Worm (Caenorhabditis elegans) whole organism, L1 larva: ENCODE data around the gene T05B9.2.

ENCODE experiments used
- C04F5.9 ChIP-seq: sonication (generic microtip); optimal IDR thresholded peaks from 2 replicates; lab custom pipeline; 2016; ENCODE audit warnings: missing genetic modification characterization, missing compliant biosample characterization
- C16A3.4 ChIP-seq: fragments of 150-350 bp; optimal IDR thresholded peaks from 2 replicates; lab custom pipeline; 2014; ENCODE audit warnings: missing biosample characterization, missing genetic modification characterization
- C34B4.2 ChIP-seq: sonication (generic microtip); optimal IDR thresholded peaks from 2 replicates; lab custom pipeline; 2017; ENCODE audit warnings: mild to moderate bottlenecking, missing genetic modification characterization, missing compliant biosample characterization
- F16B12.6 ChIP-seq: fragments of 150-350 bp; optimal IDR thresholded peaks from 2 replicates; lab custom pipeline; 2014; ENCODE audit warnings: missing biosample characterization, missing genetic modification characterization
- Y116A8C.19 ChIP-seq: sonication (generic microtip); optimal IDR thresholded peaks from 2 replicates; lab custom pipeline; 2016; ENCODE audit warnings: missing compliant biosample characterization, missing genetic modification characterization, borderline replicate concordance
- aly-2 ChIP-seq: fragments of 150-350 bp; optimal IDR thresholded peaks from 2 replicates; lab custom pipeline; 2014; ENCODE audit warnings: missing biosample characterization, missing genetic modification characterization
- ama-1 ChIP-seq: fragments of 150-350 bp; optimal IDR thresholded peaks from 2 replicates; lab custom pipeline; 2014
- ceh-82 ChIP-seq, 3 experiments: fragments of 150-350 bp in 1 of 3; sonication (generic microtip) in 2 of 3; optimal IDR thresholded peaks; 2 replicates each; lab custom pipeline; 2014 to 2017; ENCODE audit warnings: missing biosample characterization in 3 of 3, missing genetic modification characterization in 3 of 3
- ceh-88 ChIP-seq: fragments of 200-800 bp; sonication (Bioruptor generic); IDR thresholded peaks from 2 replicates; pipeline ENCODE4 v1.3.6; 2022; ENCODE audit warnings: missing genetic modification characterization, missing compliant biosample characterization
- ceh-90 ChIP-seq: sonication (generic microtip); optimal IDR thresholded peaks from 2 replicates; lab custom pipeline; 2016; ENCODE audit warnings: missing genetic modification characterization, missing compliant biosample characterization
- ces-1 ChIP-seq: fragments of 150-350 bp; optimal IDR thresholded peaks from 2 replicates; lab custom pipeline; 2014; ENCODE audit warnings: missing biosample characterization, missing genetic modification reagents, missing genetic modification characterization
- dpl-1 ChIP-seq, 3 experiments: fragments of 150-350 bp in 2 of 3; sonication (generic microtip) in 1 of 3; optimal IDR thresholded peaks; 2 replicates each; lab custom pipeline; 2014 to 2017; ENCODE audit warnings: missing biosample characterization in 3 of 3, missing genetic modification characterization in 3 of 3, missing genetic modification reagents in 3 of 3
- dsc-1 ChIP-seq: sonication (generic microtip); optimal IDR thresholded peaks from 2 replicates; lab custom pipeline; 2016; ENCODE audit warnings: mild to moderate bottlenecking, missing genetic modification characterization, missing compliant biosample characterization
- efl-1 ChIP-seq, 4 experiments: fragments of 150-350 bp; optimal IDR thresholded peaks in 3 of 4; peaks in 1 of 4; 1 replicate in 1 of 4; 2 replicates in 3 of 4; lab custom pipeline; 2014; ENCODE audit warnings: missing biosample characterization in 2 of 4, missing genetic modification characterization in 2 of 4, missing genetic modification reagents in 2 of 4
- elt-2 ChIP-seq: sonication (generic microtip); optimal IDR thresholded peaks from 2 replicates; lab custom pipeline; 2016; ENCODE audit warnings: missing genetic modification characterization, mild to moderate bottlenecking, inconsistent platforms, missing compliant biosample characterization, missing genetic modification reagents
- ets-5 ChIP-seq: fragments of 200-800 bp; sonication (Bioruptor generic); IDR thresholded peaks from 2 replicates; pipeline ENCODE4 v1.3.6; 2022; ENCODE audit warnings: missing genetic modification characterization, missing compliant biosample characterization
- fkh-8 ChIP-seq: sonication (generic microtip); optimal IDR thresholded peaks from 2 replicates; lab custom pipeline; 2016; ENCODE audit warnings: mild to moderate bottlenecking, missing genetic modification characterization, missing compliant biosample characterization
- fos-1 ChIP-seq: fragments of 150-350 bp; optimal IDR thresholded peaks from 2 replicates; lab custom pipeline; 2014; ENCODE audit warnings: missing biosample characterization, missing genetic modification characterization
- grh-1 ChIP-seq: fragments of 200-800 bp; sonication (Bioruptor generic); IDR thresholded peaks from 2 replicates; pipeline ENCODE4 v1.3.6; 2022; ENCODE audit warnings: missing genetic modification reagents, missing genetic modification characterization, missing compliant biosample characterization
- hlh-17 ChIP-seq: fragments of 200-800 bp; sonication (Bioruptor generic); optimal IDR thresholded peaks from 2 replicates; lab custom pipeline; 2018; ENCODE audit warnings: missing genetic modification characterization, mild to moderate bottlenecking, missing compliant biosample characterization, moderate library complexity, borderline replicate concordance
- hlh-4 ChIP-seq: sonication (generic microtip); optimal IDR thresholded peaks from 2 replicates; lab custom pipeline; 2016; ENCODE audit warnings: mild to moderate bottlenecking, missing genetic modification characterization, missing compliant biosample characterization
- lin-14 ChIP-seq: fragments of 200-800 bp; sonication (Bioruptor generic); optimal IDR thresholded peaks from 2 replicates; lab custom pipeline; 2018; ENCODE audit warnings: mild to moderate bottlenecking, missing genetic modification characterization, moderate library complexity, missing compliant biosample characterization
- lin-15B ChIP-seq: fragments of 150-350 bp; sonication (generic microtip); optimal IDR thresholded peaks from 3 replicates; lab custom pipeline; 2014; ENCODE audit warnings: missing biosample characterization, missing genetic modification characterization
- mab-9 ChIP-seq: fragments of 200-800 bp; sonication (Bioruptor generic); IDR thresholded peaks from 2 replicates; pipeline ENCODE4 v1.3.6; 2022; ENCODE audit warnings: missing genetic modification reagents, missing genetic modification characterization, missing compliant biosample characterization
- mdl-1 ChIP-seq, 2 experiments: fragments of 150-350 bp; optimal IDR thresholded peaks; 2 replicates each; lab custom pipeline; 2014 to 2017; ENCODE audit warnings: missing biosample characterization in 2 of 2, missing genetic modification characterization in 2 of 2, inconsistent platforms in 1 of 2
- mep-1 ChIP-seq: fragments of 150-350 bp; optimal IDR thresholded peaks from 2 replicates; lab custom pipeline; 2014; ENCODE audit warnings: missing biosample characterization, missing genetic modification characterization
- nhr-12 ChIP-seq: sonication (generic microtip); optimal IDR thresholded peaks from 2 replicates; lab custom pipeline; 2017; ENCODE audit warnings: missing biosample characterization, missing genetic modification characterization
- nhr-19 ChIP-seq: fragments of 200-800 bp; sonication (Bioruptor generic); conservative IDR thresholded peaks from 2 replicates; pipeline ENCODE4 v1.3.6; 2022; ENCODE audit warnings: missing genetic modification characterization, missing compliant biosample characterization
- nhr-20 ChIP-seq: sonication (generic microtip); optimal IDR thresholded peaks from 2 replicates; lab custom pipeline; 2016; ENCODE audit warnings: mild to moderate bottlenecking, missing genetic modification characterization, missing compliant biosample characterization
- nhr-237 ChIP-seq: fragments of 150-350 bp; optimal IDR thresholded peaks from 2 replicates; lab custom pipeline; 2014; ENCODE audit warnings: missing biosample characterization, missing genetic modification characterization
- nhr-28 ChIP-seq: fragments of 150-350 bp; optimal IDR thresholded peaks from 2 replicates; lab custom pipeline; 2014; ENCODE audit warnings: missing biosample characterization, missing genetic modification characterization
- nhr-71 ChIP-seq: sonication (generic microtip); optimal IDR thresholded peaks from 2 replicates; lab custom pipeline; 2016; ENCODE audit warnings: mild to moderate bottlenecking, missing genetic modification characterization, moderate library complexity, missing compliant biosample characterization
- nhr-77 ChIP-seq: fragments of 150-350 bp; optimal IDR thresholded peaks from 2 replicates; lab custom pipeline; 2014; ENCODE audit warnings: missing biosample characterization, missing genetic modification characterization
- nhr-85 ChIP-seq: sonication (generic microtip); peaks from one replicate; lab custom pipeline; 2016; ENCODE audit warnings: missing genetic modification characterization, inconsistent platforms, missing compliant biosample characterization
- nhr-90 ChIP-seq: sonication (generic microtip); optimal IDR thresholded peaks from 2 replicates; lab custom pipeline; 2016; ENCODE audit warnings: mild to moderate bottlenecking, missing genetic modification characterization, missing compliant biosample characterization; ENCODE audit not compliant: poor library complexity
- pax-3 ChIP-seq: fragments of 200-800 bp; sonication (Bioruptor generic); optimal IDR thresholded peaks from 2 replicates; lab custom pipeline; 2018; ENCODE audit warnings: mild to moderate bottlenecking, missing genetic modification characterization, moderate library complexity, missing compliant biosample characterization
- pqm-1 ChIP-seq: sonication (generic microtip); optimal IDR thresholded peaks from 3 replicates; lab custom pipeline; 2017; ENCODE audit warnings: missing biosample characterization, missing genetic modification characterization
- rnt-1 ChIP-seq: sonication (generic microtip); optimal IDR thresholded peaks from 2 replicates; lab custom pipeline; 2016; ENCODE audit warnings: mild to moderate bottlenecking, missing genetic modification characterization, moderate library complexity, missing compliant biosample characterization
- skn-1 ChIP-seq: fragments of 150-350 bp; optimal IDR thresholded peaks from 2 replicates; lab custom pipeline; 2014; ENCODE audit warnings: missing biosample characterization, missing genetic modification characterization
- snpc-4 ChIP-seq: fragments of 150-350 bp; optimal IDR thresholded peaks from 2 replicates; lab custom pipeline; 2014; ENCODE audit warnings: missing biosample characterization, missing genetic modification characterization
- sox-4 ChIP-seq: sonication (generic microtip); optimal IDR thresholded peaks from 2 replicates; lab custom pipeline; 2016; ENCODE audit warnings: missing genetic modification characterization, missing compliant biosample characterization
- sptf-1 ChIP-seq: fragments of 150-350 bp; optimal IDR thresholded peaks from 2 replicates; lab custom pipeline; 2014; ENCODE audit warnings: missing biosample characterization, missing genetic modification characterization
- swsn-7 ChIP-seq: sonication (generic microtip); optimal IDR thresholded peaks from 2 replicates; lab custom pipeline; 2016; ENCODE audit warnings: missing genetic modification characterization, missing compliant biosample characterization
- unc-62 ChIP-seq: fragments of 150-350 bp; optimal IDR thresholded peaks from 2 replicates; lab custom pipeline; 2014; ENCODE audit warnings: missing biosample characterization, missing genetic modification reagents, missing genetic modification characterization
- unc-98 ChIP-seq: fragments of 200-800 bp; sonication (Bioruptor generic); IDR thresholded peaks from 2 replicates; pipeline ENCODE4 v1.3.6; 2022; ENCODE audit warnings: missing genetic modification characterization, missing compliant biosample characterization
- vab-15 ChIP-seq: sonication (generic microtip); optimal IDR thresholded peaks from 2 replicates; lab custom pipeline; 2017; ENCODE audit warnings: missing genotype, mild to moderate bottlenecking, missing genetic modification characterization, missing compliant biosample characterization
- ztf-11 ChIP-seq, 2 experiments: sonication (generic microtip); optimal IDR thresholded peaks; 2 replicates each; lab custom pipeline; 2016 to 2017; ENCODE audit warnings: missing genetic modification characterization in 2 of 2, missing biosample characterization in 1 of 2, missing compliant biosample characterization in 1 of 2

Gene T05B9.2

ce11 chrII:11255536-11255935 is at the start of gene T05B9.2:
T05B9.2 (plus strand) TSS chrII:11255836.
- no peak for TF ChIP-seq lin-15B (tag; lab: Kevin White, UChicago)
- no peak for TF ChIP-seq lin-14 (GFP tag; lab: Kevin White, UChicago)
- TF ChIP-seq mdl-1 (tag; optimal IDR thresholded peaks at IDR 0.05; lab: Kevin White, UChicago): no peak
- no peak for TF ChIP-seq hlh-17 (GFP tag; lab: Kevin White, UChicago)
- no peak for TF ChIP-seq ceh-88
- no peak for TF ChIP-seq nhr-12 (tag; lab: Kevin White, UChicago)
- no peak for TF ChIP-seq C34B4.2 (tag; lab: Kevin White, UChicago)
- no peak for TF ChIP-seq mep-1
- no peak for TF ChIP-seq dsc-1 (tag; lab: Kevin White, UChicago)
- no peak for TF ChIP-seq hlh-4 (tag; lab: Kevin White, UChicago)
- no peak for TF ChIP-seq mab-9 (GFP tag; lab: Robert Waterston, UW)
- TF ChIP-seq, all 84 proteins: peak for 0

- TF ChIP-seq mdl-1 (tag; optimal IDR thresholded peaks at IDR 0.05; lab: Kevin White, UChicago): no peak
- TF ChIP-seq elt-2 (tag; lab: Kevin White, UChicago): no peak
- TF ChIP-seq nhr-71 (tag; lab: Kevin White, UChicago): no peak
Measured at ce11 chrII:11221771-11222355, 33.8 kb upstream of the T05B9.2 start, which contains the start of gene plpr-1. plpr-1 (plus strand) TSS chrII:11222305.

- TF ChIP-seq sox-4 (tag; lab: Kevin White, UChicago): no peak
- peak; percentile 91 for TF ChIP-seq nhr-85 (tag; lab: Kevin White, UChicago)
- TF ChIP-seq elt-2 (tag; lab: Kevin White, UChicago): peak; percentile 76
- peak; percentile 23 for TF ChIP-seq nhr-237 (tag; lab: Kevin White, UChicago)
- TF ChIP-seq snpc-4: peak; percentile 99
- TF ChIP-seq pqm-1: no peak
- TF ChIP-seq F16B12.6 (tag; lab: Kevin White, UChicago): no peak
- no peak for TF ChIP-seq ceh-90 (tag; lab: Kevin White, UChicago)
- TF ChIP-seq swsn-7 (tag; lab: Kevin White, UChicago): peak; percentile 77
- peak; percentile 39 for TF ChIP-seq C04F5.9 (tag; lab: Kevin White, UChicago)
- TF ChIP-seq ama-1 (lab: Kevin White, UChicago): peak; percentile 96
- no peak for TF ChIP-seq unc-98 (GFP tag; lab: Robert Waterston, UW)
- TF ChIP-seq nhr-77: peak; percentile 77
- TF ChIP-seq nhr-28 (tag; lab: Kevin White, UChicago): no peak
- no peak for TF ChIP-seq ztf-11 (tag; optimal IDR thresholded peaks at IDR 0.05; lab: Kevin White, UChicago)
- TF ChIP-seq nhr-19 (GFP tag; lab: Robert Waterston, UW): peak; percentile 88
- peak; percentile 85 for TF ChIP-seq fos-1 (tag; lab: Kevin White, UChicago)
- TF ChIP-seq ets-5 (GFP tag; lab: Robert Waterston, UW): no peak
- TF ChIP-seq hlh-17 (GFP tag; lab: Kevin White, UChicago): no peak
- TF ChIP-seq vab-15 (tag; lab: Kevin White, UChicago): no peak
- no peak for TF ChIP-seq ces-1 (GFP tag; lab: Kevin White, UChicago)
- no peak for TF ChIP-seq C16A3.4 (tag; lab: Kevin White, UChicago)
- TF ChIP-seq hlh-4 (tag; lab: Kevin White, UChicago): no peak
- peak; percentile 58 for TF ChIP-seq fkh-8 (tag; lab: Kevin White, UChicago)
- TF ChIP-seq pax-3 (tag; lab: Kevin White, UChicago): peak; percentile 20
- TF ChIP-seq dsc-1 (tag; lab: Kevin White, UChicago): peak; percentile 79
- TF ChIP-seq sptf-1 (tag; lab: Kevin White, UChicago): no peak
- no peak for TF ChIP-seq skn-1 (tag; lab: Kevin White, UChicago)
- TF ChIP-seq dpl-1 (GFP tag; optimal IDR thresholded peaks at IDR 0.05; lab: Kevin White, UChicago): peak; percentile 13 to 62 (median 54)
- TF ChIP-seq aly-2: peak; percentile 76
- peak; percentile 69 for TF ChIP-seq grh-1 (GFP tag; lab: Robert Waterston, UW)
- no peak for TF ChIP-seq Y116A8C.19 (tag; lab: Kevin White, UChicago)
- TF ChIP-seq efl-1 (optimal IDR thresholded peaks at IDR 0.05; lab: Kevin White, UChicago): peak; percentile 47 to 75
- TF ChIP-seq efl-1 (GFP tag; optimal IDR thresholded peaks at IDR 0.05 in 1 of 2; lab: Kevin White, UChicago): peak; percentile 45 to 97
- no peak for TF ChIP-seq unc-62 (GFP tag; lab: Kevin White, UChicago)
- peak; percentile 77 for TF ChIP-seq nhr-20
- peak; percentile 93 for TF ChIP-seq rnt-1 (tag; lab: Kevin White, UChicago)
- TF ChIP-seq nhr-90 (tag; lab: Kevin White, UChicago): peak; percentile 91
- TF ChIP-seq ceh-82 (tag; optimal IDR thresholded peaks at IDR 0.05; lab: Kevin White, UChicago): peak; percentile 57 to 81 (median 72)
Measured at ce11 chrII:11224045-11224481, 31.6 kb upstream of the T05B9.2 start.
